Worm (Caenorhabditis elegans) whole organism, L2 larva: ENCODE data around the gene ceh-81.

ENCODE experiments used
- elt-1 ChIP-seq: fragments of 150-350 bp; optimal IDR thresholded peaks from 2 replicates; lab custom pipeline; 2014; ENCODE audit warnings: missing biosample characterization, missing genetic modification characterization
- nhr-237 ChIP-seq: fragments of 150-350 bp; optimal IDR thresholded peaks from 2 replicates; lab custom pipeline; 2014; ENCODE audit warnings: missing biosample characterization, missing genetic modification characterization
- unc-39 ChIP-seq: fragments of 150-350 bp; optimal IDR thresholded peaks from 2 replicates; lab custom pipeline; 2014; ENCODE audit warnings: missing biosample characterization, missing genetic modification characterization
- zag-1 ChIP-seq: fragments of 150-350 bp; optimal IDR thresholded peaks from 2 replicates; lab custom pipeline; 2014; ENCODE audit warnings: missing biosample characterization, missing genetic modification characterization

DNA sequence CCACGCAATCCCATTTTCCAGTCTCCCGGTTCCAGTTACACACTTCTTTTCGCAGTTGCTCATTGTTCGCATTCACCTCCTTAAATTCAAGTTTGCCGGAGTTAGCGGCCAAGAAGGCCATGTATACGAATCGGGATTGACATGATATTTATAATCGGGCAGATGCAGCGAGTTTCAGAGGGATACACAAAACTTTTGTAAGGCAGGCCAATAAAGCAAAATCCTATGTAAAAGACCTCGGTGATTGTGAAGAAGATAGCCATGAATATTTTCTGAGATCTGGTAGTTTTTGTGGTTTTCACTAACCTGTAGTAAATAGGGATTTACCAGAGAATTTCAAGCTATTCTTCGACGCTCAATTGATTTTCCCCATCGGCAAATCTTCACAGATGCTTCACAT is 36.5 kb downstream of the ceh-81 start:
- TF ChIP-seq zag-1: no peak
- TF ChIP-seq nhr-237 (tag; lab: Kevin White, UChicago): no peak
- no peak for TF ChIP-seq elt-1 (tag; lab: Kevin White, UChicago)
- no peak for TF ChIP-seq unc-39
